Worm (Caenorhabditis elegans) whole organism, early embryonic: Measurements from ENCODE around the gene col-157.

Experiments
- aly-1 ChIP-seq: sonication (generic microtip); optimal IDR thresholded peaks from 2 replicates; lab custom pipeline; 2016; ENCODE audit warnings: missing genetic modification characterization, missing compliant biosample characterization
- ama-1 ChIP-seq: fragments of 150-350 bp; optimal IDR thresholded peaks from 2 replicates; lab custom pipeline; 2014
- ceh-13 ChIP-seq: fragments of 200-800 bp; sonication (Bioruptor generic); optimal IDR thresholded peaks from 2 replicates; lab custom pipeline; 2018; ENCODE audit warnings: mild to moderate bottlenecking, missing genetic modification characterization, missing compliant biosample characterization
- ceh-36 ChIP-seq: sonication (generic microtip); optimal IDR thresholded peaks from 2 replicates; lab custom pipeline; 2016; ENCODE audit warnings: missing genetic modification characterization, inconsistent platforms, missing compliant biosample characterization
- ets-7 ChIP-seq: sonication (generic microtip); optimal IDR thresholded peaks from 2 replicates; lab custom pipeline; 2016; ENCODE audit warnings: missing genotype, missing genetic modification characterization, missing compliant biosample characterization
- flt-1 ChIP-seq: fragments of 200-800 bp; sonication (Bioruptor generic); IDR thresholded peaks from 2 replicates; pipeline ENCODE4 v1.3.6; 2022; ENCODE audit warnings: missing genetic modification characterization, missing compliant biosample characterization
- hmbx-1 ChIP-seq: sonication (generic microtip); optimal IDR thresholded peaks from 2 replicates; lab custom pipeline; 2016; ENCODE audit warnings: mild to moderate bottlenecking, missing genetic modification characterization, missing compliant biosample characterization
- hmg-4 ChIP-seq: fragments of 200-800 bp; sonication (Bioruptor generic); optimal IDR thresholded peaks from 2 replicates; lab custom pipeline; 2018; ENCODE audit warnings: mild to moderate bottlenecking, missing genetic modification characterization, missing compliant biosample characterization
- hnd-1 ChIP-seq: sonication (generic microtip); optimal IDR thresholded peaks from 2 replicates; lab custom pipeline; 2016; ENCODE audit warnings: missing genetic modification characterization, missing compliant biosample characterization
- pes-1 ChIP-seq: fragments of 200-800 bp; sonication (Bioruptor generic); IDR thresholded peaks from 2 replicates; pipeline ENCODE4 v1.3.6; 2022; ENCODE audit warnings: missing genetic modification reagents, missing genetic modification characterization, missing compliant biosample characterization
- sea-1 ChIP-seq: fragments of 200-800 bp; sonication (Bioruptor generic); conservative IDR thresholded peaks from 2 replicates; pipeline ENCODE4 v1.3.6; 2022; ENCODE audit warnings: missing genetic modification characterization, missing compliant biosample characterization
- tbx-11 ChIP-seq: fragments of 200-800 bp; sonication (Bioruptor generic); IDR thresholded peaks from 2 replicates; pipeline ENCODE4 v1.3.6; 2022; ENCODE audit warnings: missing genetic modification characterization, missing compliant biosample characterization
- tra-4 ChIP-seq: sonication (generic microtip); optimal IDR thresholded peaks from 2 replicates; lab custom pipeline; 2017; ENCODE audit warnings: missing genetic modification characterization, missing compliant biosample characterization

DNA sequence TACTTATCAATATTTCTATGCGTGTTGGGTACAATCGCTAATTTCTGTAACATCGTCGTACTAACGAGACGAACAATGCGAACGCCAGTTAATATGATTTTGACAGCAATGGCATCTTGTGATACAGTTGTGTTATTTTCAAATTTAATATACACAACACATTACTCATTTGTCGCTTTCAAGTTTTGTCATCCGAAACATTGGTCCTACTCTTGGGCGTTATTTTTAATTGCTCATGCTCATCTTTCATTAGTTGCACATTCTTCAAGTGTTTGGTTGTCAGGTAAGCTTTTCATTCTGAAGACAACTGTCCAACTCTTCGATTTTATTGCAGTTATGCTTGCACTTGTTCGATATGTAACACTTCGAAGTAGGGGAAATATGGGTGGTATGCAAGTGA, 44.6 kb upstream of the col-157 start:
- TF ChIP-seq flt-1 (GFP tag; lab: Robert Waterston, UW): no peak
- TF ChIP-seq ceh-36 (tag; lab: Kevin White, UChicago): no peak
- no peak for TF ChIP-seq ama-1 (lab: Kevin White, UChicago)
- TF ChIP-seq hmbx-1 (tag; lab: Kevin White, UChicago): no peak
- TF ChIP-seq ceh-13 (GFP tag; lab: Kevin White, UChicago): no peak
- TF ChIP-seq tbx-11 (GFP tag; lab: Robert Waterston, UW): no peak
- no peak for TF ChIP-seq aly-1
- no peak for TF ChIP-seq hmg-4 (GFP tag; lab: Kevin White, UChicago)
- TF ChIP-seq tra-4: no peak
- no peak for TF ChIP-seq hnd-1 (tag; lab: Kevin White, UChicago)
- no peak for TF ChIP-seq ets-7 (tag; lab: Kevin White, UChicago)
- TF ChIP-seq sea-1 (GFP tag; lab: Robert Waterston, UW): no peak
- no peak for TF ChIP-seq pes-1 (GFP tag; lab: Robert Waterston, UW)
